Worm (Caenorhabditis elegans): Measurements from ENCODE around the gene F08G12.3.

DNA sequence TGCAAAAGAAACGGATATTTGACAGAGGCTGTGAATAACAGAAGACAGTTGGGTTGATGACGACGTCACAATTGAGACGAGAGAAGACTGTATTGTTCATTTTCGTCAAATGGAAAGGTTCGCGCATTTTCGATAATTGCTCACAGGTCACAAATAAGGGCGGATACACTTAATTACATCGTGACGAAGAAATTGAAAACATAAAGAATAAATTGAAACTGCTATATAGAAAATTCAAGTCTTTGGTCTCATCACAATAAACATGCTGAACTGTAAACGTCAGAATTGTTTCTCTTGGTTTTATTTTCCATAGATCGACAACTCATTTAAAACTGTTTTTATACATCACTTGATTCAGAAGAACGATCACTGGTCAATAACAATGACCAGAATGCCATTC lies 26.8 kb downstream of the F08G12.3 start, which contains the start of gene ZK455.5:
- TF ChIP-seq snpc-4 (tag; optimal IDR thresholded peaks at IDR 0.05) (no peak), nhr-76 (tag; optimal IDR thresholded peaks at IDR 0.05) (no peak), ceh-82 (tag; optimal IDR thresholded peaks at IDR 0.05) (no peak), fos-1 (tag; optimal IDR thresholded peaks at IDR 0.05) (no peak), unc-62 (GFP tag; optimal IDR thresholded peaks at IDR 0.05) (no peak), nhr-237 (tag; optimal IDR thresholded peaks at IDR 0.05) (no peak), nhr-20 (tag; optimal IDR thresholded peaks at IDR 0.05) (no peak), rnt-1 (tag; optimal IDR thresholded peaks at IDR 0.05) (no peak), elt-3 (tag; optimal IDR thresholded peaks at IDR 0.05) (no peak), lin-13 (GFP tag; optimal IDR thresholded peaks at IDR 0.05) (no peak), unc-86 (tag; optimal IDR thresholded peaks at IDR 0.05) (no peak)
